Worm (Caenorhabditis elegans): ENCODE results near the gene pfd-5.
A peak's percentile ranks its signal among the peaks of the same experiment; 100 is the strongest.

pfd-5 gene

ce11 chrIII:7165816-7166229 is 32.9 kb downstream of the pfd-5 start (continued):
- peak; percentile 8; the same call in 1 of the 2 replicates for TF ChIP-seq hmg-1.1 (GFP tag; IDR thresholded peaks at IDR 0.05)
- no peak for TF ChIP-seq nhr-10 (tag; optimal IDR thresholded peaks at IDR 0.05)
- TF ChIP-seq nhr-25 (tag; optimal IDR thresholded peaks at IDR 0.05; ENCODE audit: borderline replicate concordance, insufficient read depth), result no peak
- peak; percentile 96 for TF ChIP-seq pqm-1 (tag; optimal IDR thresholded peaks at IDR 0.05)
- no peak for TF ChIP-seq T26A8.4 (GFP tag; IDR thresholded peaks at IDR 0.05)
- peak; percentile 55 for TF ChIP-seq aha-1 (tag)
- TF ChIP-seq zfp-3 (GFP tag; conservative IDR thresholded peaks at IDR 0.05), result no peak
- TF ChIP-seq unc-39 (tag; optimal IDR thresholded peaks at IDR 0.05), result no peak
- no peak for TF ChIP-seq mxl-2 (GFP tag; conservative IDR thresholded peaks at IDR 0.05)
- TF ChIP-seq madf-9 (GFP tag; conservative IDR thresholded peaks at IDR 0.05), result no peak
- TF ChIP-seq lin-38 (GFP tag; IDR thresholded peaks at IDR 0.05), result peak; percentile 26
- TF ChIP-seq daf-16 (GFP tag; optimal IDR thresholded peaks at IDR 0.05), result peak in 1 of 2 experiments; percentile 28
- TF ChIP-seq daf-16 (tag; optimal IDR thresholded peaks at IDR 0.05), result peak; percentile 92
- TF ChIP-seq php-3 (GFP tag; IDR thresholded peaks at IDR 0.05), result peak; percentile 52
- peak; percentile 67 for TF ChIP-seq mxl-3 (GFP tag; optimal IDR thresholded peaks at IDR 0.05)
- no peak for TF ChIP-seq daf-8 (GFP tag; IDR thresholded peaks at IDR 0.05)
- no peak for TF ChIP-seq lir-3 (tag; optimal IDR thresholded peaks at IDR 0.05)
- no peak for TF ChIP-seq fkh-10 (GFP tag; optimal IDR thresholded peaks at IDR 0.05)
- TF ChIP-seq F49E8.2 (tag; optimal IDR thresholded peaks at IDR 0.05; ENCODE audit: borderline replicate concordance), result no peak
- TF ChIP-seq R02D3.7 (tag; optimal IDR thresholded peaks at IDR 0.05), result no peak
- TF ChIP-seq nhr-102 (tag; optimal IDR thresholded peaks at IDR 0.05), result peak; percentile 77
- TF ChIP-seq tra-1 (GFP tag; IDR thresholded peaks at IDR 0.05), result no peak
- no peak for TF ChIP-seq fos-1 (tag; optimal IDR thresholded peaks at IDR 0.05)
- TF ChIP-seq F10B5.3 (tag; optimal IDR thresholded peaks at IDR 0.05), result no peak
- peak; percentile 87 for TF ChIP-seq nhr-28 (tag; optimal IDR thresholded peaks at IDR 0.05)
- TF ChIP-seq ztf-7 (tag; optimal IDR thresholded peaks at IDR 0.05), result no peak
- TF ChIP-seq nhr-42 (GFP tag; IDR thresholded peaks at IDR 0.05), result no peak
- TF ChIP-seq mdl-1 (tag; optimal IDR thresholded peaks at IDR 0.05), result peak in 1 of 2 experiments; percentile 83
- TF ChIP-seq spr-1 (tag; optimal IDR thresholded peaks at IDR 0.05), result no peak
- peak; percentile 2 for TF ChIP-seq nhr-77 (tag; optimal IDR thresholded peaks at IDR 0.05)
- no peak for TF ChIP-seq dmd-9 (GFP tag; IDR thresholded peaks at IDR 0.05)
- peak; percentile 66 for TF ChIP-seq mep-1 (tag; optimal IDR thresholded peaks at IDR 0.05)
- no peak for TF ChIP-seq egl-43 (GFP tag; IDR thresholded peaks at IDR 0.05)
- TF ChIP-seq Y48G9A.11 (GFP tag; IDR thresholded peaks at IDR 0.05), result no peak
- TF ChIP-seq snpc-4 (tag; optimal IDR thresholded peaks at IDR 0.05), result no peak
- peak; percentile 35 for TF ChIP-seq nhr-11 (tag; optimal IDR thresholded peaks at IDR 0.05)
- TF ChIP-seq ZK337.2 (GFP tag; IDR thresholded peaks at IDR 0.05), result no peak
- peak; percentile 69 for TF ChIP-seq dpl-1 (GFP tag; optimal IDR thresholded peaks at IDR 0.05)
- no peak for TF ChIP-seq nhr-76 (tag; optimal IDR thresholded peaks at IDR 0.05)
- TF ChIP-seq lin-1 (GFP tag; IDR thresholded peaks at IDR 0.05), result peak; percentile 67
- no peak for TF ChIP-seq snpc-1.2 (GFP tag; IDR thresholded peaks at IDR 0.05)
- TF ChIP-seq hlh-30 (tag; optimal IDR thresholded peaks at IDR 0.05; ENCODE audit: insufficient read depth), result peak; percentile 68
- TF ChIP-seq zip-2 (tag; optimal IDR thresholded peaks at IDR 0.05), result no peak
- no peak for TF ChIP-seq nhr-237 (tag; optimal IDR thresholded peaks at IDR 0.05)
- TF ChIP-seq zfp-2 (tag; optimal IDR thresholded peaks at IDR 0.05), result no peak
- peak in 1 of 2 experiments; percentile 63 for TF ChIP-seq hif-1 (tag; optimal IDR thresholded peaks at IDR 0.05)
- no peak for TF ChIP-seq ceh-62 (tag; optimal IDR thresholded peaks at IDR 0.05)
- peak; percentile 53 for TF ChIP-seq gei-8 (GFP tag; optimal IDR thresholded peaks at IDR 0.05)
- TF ChIP-seq dve-1 (tag; optimal IDR thresholded peaks at IDR 0.05; ENCODE audit: insufficient read depth), result peak; percentile 72
- TF ChIP-seq daf-12 (tag; optimal IDR thresholded peaks at IDR 0.05), result no peak
- TF ChIP-seq attf-4 (tag; optimal IDR thresholded peaks at IDR 0.05), result no peak
- peak; percentile 92 for TF ChIP-seq dmd-6 (GFP tag; IDR thresholded peaks at IDR 0.05)
- no peak for TF ChIP-seq D1046.2 (GFP tag; IDR thresholded peaks at IDR 0.05)
